Fruit fly (Drosophila melanogaster) whole organism, prepupa: ENCODE results near the gene CG17129.

Source experiments
- CG10669 ChIP-seq: fragments of 200-800 bp; sonication (Bioruptor generic); optimal IDR thresholded peaks from 3 replicates; lab custom pipeline; 2018; ENCODE audit warnings: missing biosample characterization, mild to moderate bottlenecking, missing genetic modification characterization, moderate library complexity
- CG11762 ChIP-seq: fragments of 200-800 bp; sonication (Bioruptor generic); optimal IDR thresholded peaks from 3 replicates; lab custom pipeline; 2016; ENCODE audit warnings: missing biosample characterization, missing genetic modification characterization; ENCODE audit not compliant: insufficient read depth
- CG15336 ChIP-seq: fragments of 200-800 bp; sonication (Bioruptor generic); IDR thresholded peaks from 2 replicates; pipeline ENCODE4 v1.3.6; 2022; ENCODE audit warnings: missing biosample characterization, missing genetic modification characterization
- CG16779 ChIP-seq: fragments of 200-800 bp; sonication (Bioruptor generic); optimal IDR thresholded peaks from 3 replicates; lab custom pipeline; 2017; ENCODE audit warnings: missing biosample characterization, mild to moderate bottlenecking, missing genetic modification characterization
- CG3032 ChIP-seq: fragments of 200-800 bp; optimal IDR thresholded peaks from 2 replicates; lab custom pipeline; 2019; ENCODE audit warnings: missing biosample characterization, mild to moderate bottlenecking, missing genetic modification characterization, moderate library complexity
- CG31627 ChIP-seq: fragments of 200-800 bp; sonication (Bioruptor generic); optimal IDR thresholded peaks from 3 replicates; lab custom pipeline; 2016; ENCODE audit warnings: missing biosample characterization, missing genetic modification characterization
- CG32006 ChIP-seq: fragments of 200-800 bp; sonication (Bioruptor generic); optimal IDR thresholded peaks from 3 replicates; lab custom pipeline; 2017; ENCODE audit warnings: missing biosample characterization, mild to moderate bottlenecking, missing genetic modification characterization
- CG3919 ChIP-seq: fragments of 200-800 bp; sonication (Bioruptor generic); optimal IDR thresholded peaks from 3 replicates; lab custom pipeline; 2016; ENCODE audit warnings: missing biosample characterization, missing genetic modification characterization
- CG4318 ChIP-seq: fragments of 200-800 bp; sonication (Bioruptor generic); optimal IDR thresholded peaks from 3 replicates; lab custom pipeline; 2017; ENCODE audit warnings: missing biosample characterization, mild to moderate bottlenecking, missing genetic modification characterization
- CG6163 ChIP-seq: fragments of 200-800 bp; sonication (Bioruptor generic); IDR thresholded peaks from 3 replicates; pipeline ENCODE4 v1.3.6; 2022; ENCODE audit warnings: missing biosample characterization, missing genetic modification characterization
- CG6276 ChIP-seq: fragments of 200-800 bp; sonication (Bioruptor generic); optimal IDR thresholded peaks from 2 replicates; lab custom pipeline; 2017; ENCODE audit warnings: missing biosample characterization, mild to moderate bottlenecking, missing genetic modification characterization
- CG6808 ChIP-seq: fragments of 200-800 bp; sonication (Bioruptor generic); optimal IDR thresholded peaks from 3 replicates; lab custom pipeline; 2017; ENCODE audit warnings: missing biosample characterization, missing genetic modification characterization, mild to moderate bottlenecking, moderate library complexity, missing genetic modification reagents
- CG6854 ChIP-seq: fragments of 200-800 bp; sonication (Bioruptor generic); optimal IDR thresholded peaks from 2 replicates; lab custom pipeline; 2017; ENCODE audit warnings: missing biosample characterization, mild to moderate bottlenecking, missing genetic modification characterization
- CG7368 ChIP-seq: fragments of 200-800 bp; sonication (Bioruptor generic); optimal IDR thresholded peaks from 3 replicates; lab custom pipeline; 2016; ENCODE audit warnings: missing biosample characterization, missing genetic modification characterization
- CG8119 ChIP-seq: fragments of 200-800 bp; sonication (Bioruptor generic); IDR thresholded peaks from 3 replicates; pipeline ENCODE4 v1.3.6; 2022; ENCODE audit warnings: missing biosample characterization, missing genetic modification characterization
- CG8632 ChIP-seq: fragments of 200-800 bp; sonication (Bioruptor generic); optimal IDR thresholded peaks from 3 replicates; lab custom pipeline; 2016; ENCODE audit warnings: missing biosample characterization, missing genetic modification characterization
- CG9139 ChIP-seq: fragments of 200-800 bp; sonication (Bioruptor generic); optimal IDR thresholded peaks from 3 replicates; lab custom pipeline; 2017; ENCODE audit warnings: missing biosample characterization, mild to moderate bottlenecking, missing genetic modification characterization
- Eip75B ChIP-seq: fragments of 200-800 bp; sonication (Bioruptor generic); optimal IDR thresholded peaks from 3 replicates; lab custom pipeline; 2016; ENCODE audit warnings: missing biosample characterization, missing genetic modification characterization
- Eip78C ChIP-seq: fragments of 200-800 bp; sonication (Bioruptor generic); peaks from one replicate; lab custom pipeline; 2016; ENCODE audit warnings: missing biosample characterization, missing genetic modification characterization
- Gug ChIP-seq: fragments of 200-800 bp; sonication (Bioruptor generic); IDR thresholded peaks from 2 replicates; pipeline ENCODE4 v1.3.6; 2022; ENCODE audit warnings: missing biosample characterization, missing genetic modification characterization
- Hr38 ChIP-seq: sonication (Bioruptor generic); optimal IDR thresholded peaks from 2 replicates; lab custom pipeline; 2016; ENCODE audit warnings: missing biosample characterization, missing genetic modification characterization
- Hr39 ChIP-seq: fragments of 200-800 bp; sonication (Bioruptor generic); optimal IDR thresholded peaks from 2 replicates; lab custom pipeline; 2016; ENCODE audit warnings: missing biosample characterization, missing genetic modification characterization
- Hr4 ChIP-seq: fragments of 200-800 bp; sonication (Bioruptor generic); optimal IDR thresholded peaks from 3 replicates; lab custom pipeline; 2016; ENCODE audit warnings: missing biosample characterization, missing genetic modification characterization
- Lpt ChIP-seq: fragments of 200-800 bp; sonication (Bioruptor generic); optimal IDR thresholded peaks from 3 replicates; lab custom pipeline; 2016; ENCODE audit warnings: missing biosample characterization, missing genetic modification characterization
- OdsH ChIP-seq: fragments of 200-800 bp; sonication (Bioruptor generic); optimal IDR thresholded peaks from 3 replicates; lab custom pipeline; 2016; ENCODE audit warnings: missing biosample characterization, missing genetic modification characterization
- Smox ChIP-seq: fragments of 200-800 bp; sonication (Bioruptor generic); optimal IDR thresholded peaks from 3 replicates; lab custom pipeline; 2016; ENCODE audit warnings: missing biosample characterization, missing genetic modification characterization
- Sox14 ChIP-seq: fragments of 200-800 bp; sonication (Bioruptor generic); optimal IDR thresholded peaks from 3 replicates; lab custom pipeline; 2016; ENCODE audit warnings: missing biosample characterization, missing genetic modification characterization
- Sox15 ChIP-seq: fragments of 200-800 bp; sonication (Bioruptor generic); optimal IDR thresholded peaks from 3 replicates; lab custom pipeline; 2016; ENCODE audit warnings: missing biosample characterization, missing genetic modification characterization
- cyc ChIP-seq: fragments of 200-800 bp; sonication (Bioruptor generic); optimal IDR thresholded peaks from 3 replicates; lab custom pipeline; 2016; ENCODE audit warnings: missing biosample characterization, missing genetic modification characterization
- dac ChIP-seq: fragments of 200-800 bp; sonication (Bioruptor generic); optimal IDR thresholded peaks from 2 replicates; lab custom pipeline; 2017; ENCODE audit warnings: missing biosample characterization, mild to moderate bottlenecking, missing genetic modification characterization
- dsx ChIP-seq: fragments of 200-800 bp; optimal IDR thresholded peaks from 3 replicates; lab custom pipeline; 2019; ENCODE audit warnings: missing biosample characterization, mild to moderate bottlenecking, missing genetic modification characterization, moderate library complexity; ENCODE audit not compliant: poor library complexity, severe bottlenecking
- eg ChIP-seq: fragments of 200-800 bp; sonication (Bioruptor generic); IDR thresholded peaks from 3 replicates; pipeline ENCODE4 v1.3.6; 2022; ENCODE audit warnings: missing biosample characterization, missing genetic modification characterization
- esn ChIP-seq: fragments of 200-800 bp; sonication (Bioruptor generic); optimal IDR thresholded peaks from 2 replicates; lab custom pipeline; 2016; ENCODE audit warnings: missing biosample characterization, mild to moderate bottlenecking, missing genetic modification characterization, moderate library complexity
- fd59A ChIP-seq: fragments of 200-800 bp; sonication (Bioruptor generic); optimal IDR thresholded peaks from 2 replicates; lab custom pipeline; 2017; ENCODE audit warnings: missing biosample characterization, mild to moderate bottlenecking, missing genetic modification characterization, missing genetic modification reagents
- fkh ChIP-seq: fragments of 200-800 bp; sonication (Bioruptor generic); optimal IDR thresholded peaks from 3 replicates; lab custom pipeline; 2017; ENCODE audit warnings: missing biosample characterization, mild to moderate bottlenecking, missing genetic modification characterization, moderate library complexity
- lz ChIP-seq: fragments of 200-800 bp; sonication (Bioruptor generic); optimal IDR thresholded peaks from 3 replicates; lab custom pipeline; 2016; ENCODE audit warnings: missing biosample characterization, missing genetic modification characterization
- net ChIP-seq: fragments of 200-800 bp; sonication (Bioruptor generic); optimal IDR thresholded peaks from 3 replicates; lab custom pipeline; 2016; ENCODE audit warnings: missing biosample characterization, missing genetic modification characterization
- pdm3 ChIP-seq: fragments of 200-800 bp; sonication (Bioruptor generic); optimal IDR thresholded peaks from 3 replicates; lab custom pipeline; 2016; ENCODE audit warnings: missing biosample characterization, missing genetic modification characterization
- salr ChIP-seq, 2 experiments: fragments of 200-800 bp; sonication (Bioruptor generic); optimal IDR thresholded peaks; 3 replicates each; lab custom pipeline; 2016 to 2018; ENCODE audit warnings: missing biosample characterization in 2 of 2, missing genetic modification characterization in 2 of 2, mild to moderate bottlenecking in 1 of 2
- vri ChIP-seq: fragments of 200-800 bp; sonication (Bioruptor generic); optimal IDR thresholded peaks from 3 replicates; lab custom pipeline; 2016; ENCODE audit warnings: missing biosample characterization, mild to moderate bottlenecking, missing genetic modification characterization

Gene CG17129

DNA sequence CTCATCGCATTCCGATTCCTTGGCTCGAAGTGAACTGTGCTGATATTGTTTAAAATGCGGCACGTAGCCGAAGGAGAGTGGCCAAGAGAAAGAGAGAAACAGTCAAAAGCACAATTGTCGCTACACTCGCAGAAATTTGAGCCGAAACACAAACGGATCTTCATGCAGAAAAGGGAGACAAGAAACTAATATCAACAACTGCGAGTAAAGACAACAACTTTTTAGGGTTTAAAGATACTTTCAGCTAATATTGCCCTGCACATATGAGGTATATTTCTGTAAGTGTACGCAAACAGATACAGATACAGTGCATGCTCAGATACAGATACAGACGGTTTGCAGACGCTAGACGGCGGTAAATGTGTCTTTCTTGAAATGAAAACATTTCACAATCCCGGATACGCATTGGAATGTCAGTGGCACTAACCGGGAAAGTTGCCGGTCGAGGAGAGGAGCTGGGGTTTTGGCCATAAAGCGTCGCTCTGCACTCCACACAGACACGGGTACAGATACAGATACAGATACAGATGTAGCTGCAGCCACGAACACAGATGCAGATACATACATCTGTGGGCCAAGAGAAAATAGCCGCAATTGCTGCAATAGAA, 35.9 kb downstream of the CG17129 start (continued):
- TF ChIP-seq pdm3 (GFP tag; lab: Kevin White, UChicago) (peak; percentile 94), CG8119 (GFP tag; lab: Robert Waterston, UW) (peak; percentile 94), cyc (GFP tag; lab: Kevin White, UChicago) (peak; percentile 92), eg (peak; percentile 95), Hr38 (GFP tag; lab: Kevin White, UChicago) (peak; percentile 70), dac (GFP tag; lab: Kevin White, UChicago) (peak; percentile 98), Gug (GFP tag; lab: Robert Waterston, UW) (peak; percentile 92), CG11762 (GFP tag; lab: Kevin White, UChicago) (peak; percentile 91), net (GFP tag; lab: Kevin White, UChicago) (peak; percentile 90), CG16779 (tag; lab: Kevin White, UChicago) (peak; percentile 77), salr (GFP tag; optimal IDR thresholded peaks at IDR 0.05; lab: Kevin White, UChicago) (peak; percentile 75 to 93), CG3032 (tag; lab: Kevin White, UChicago) (peak; percentile 81), CG9139 (GFP tag; lab: Kevin White, UChicago) (peak; percentile 50), CG32006 (GFP tag; lab: Kevin White, UChicago) (peak; percentile 98), esn (GFP tag; lab: Kevin White, UChicago) (peak; percentile 91), CG7368 (GFP tag; lab: Kevin White, UChicago) (peak; percentile 92), CG6808 (GFP tag; lab: Kevin White, UChicago) (peak; percentile 77), CG6854 (GFP tag; lab: Kevin White, UChicago) (peak; percentile 80), Sox15 (peak; percentile 76)

DNA sequence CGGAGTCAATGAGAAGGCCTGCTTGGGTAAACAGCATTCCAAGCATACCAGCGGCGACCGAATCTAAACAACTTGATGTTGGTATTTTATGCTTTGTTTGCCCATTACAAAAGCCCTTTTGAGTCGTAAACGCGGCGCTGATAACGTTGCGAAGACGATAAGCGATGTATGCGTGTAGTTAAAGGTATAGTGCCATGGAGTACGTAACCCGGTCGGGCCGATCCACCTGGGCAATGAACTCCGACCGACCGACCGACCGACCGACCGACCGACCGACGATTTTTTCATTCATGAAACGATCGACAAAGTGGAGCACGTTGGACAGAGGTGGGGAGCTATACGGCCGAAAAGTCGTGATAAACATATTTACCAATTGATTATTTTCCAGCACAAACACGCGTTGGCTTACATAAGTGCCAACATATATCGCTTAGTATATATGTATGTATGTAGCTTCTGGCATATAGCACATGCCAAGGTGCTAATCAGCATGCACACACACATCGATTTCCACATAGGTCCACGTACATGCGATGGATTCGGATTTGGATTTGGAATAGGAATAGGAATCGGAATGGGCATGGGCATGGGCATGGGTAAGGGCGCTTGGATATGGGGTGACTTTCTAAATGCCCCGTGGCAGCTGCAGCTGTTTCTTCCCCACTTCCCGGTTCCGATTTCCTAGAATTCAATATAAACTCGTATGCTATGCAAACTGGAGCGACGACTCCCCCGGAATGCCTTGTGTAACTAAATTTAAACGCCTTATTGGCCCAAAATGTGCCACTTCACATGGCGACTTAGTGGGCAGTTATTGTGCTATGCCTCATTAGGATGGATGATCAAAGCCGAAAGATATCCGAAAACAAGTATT, 37.0 kb downstream of the CG17129 start:
- TF ChIP-seq lz (GFP tag; lab: Kevin White, UChicago) (no peak), CG3032 (tag; lab: Kevin White, UChicago) (no peak), vri (GFP tag; lab: Kevin White, UChicago) (peak; percentile 0), fkh (GFP tag; lab: Kevin White, UChicago) (peak; percentile 92)

DNA sequence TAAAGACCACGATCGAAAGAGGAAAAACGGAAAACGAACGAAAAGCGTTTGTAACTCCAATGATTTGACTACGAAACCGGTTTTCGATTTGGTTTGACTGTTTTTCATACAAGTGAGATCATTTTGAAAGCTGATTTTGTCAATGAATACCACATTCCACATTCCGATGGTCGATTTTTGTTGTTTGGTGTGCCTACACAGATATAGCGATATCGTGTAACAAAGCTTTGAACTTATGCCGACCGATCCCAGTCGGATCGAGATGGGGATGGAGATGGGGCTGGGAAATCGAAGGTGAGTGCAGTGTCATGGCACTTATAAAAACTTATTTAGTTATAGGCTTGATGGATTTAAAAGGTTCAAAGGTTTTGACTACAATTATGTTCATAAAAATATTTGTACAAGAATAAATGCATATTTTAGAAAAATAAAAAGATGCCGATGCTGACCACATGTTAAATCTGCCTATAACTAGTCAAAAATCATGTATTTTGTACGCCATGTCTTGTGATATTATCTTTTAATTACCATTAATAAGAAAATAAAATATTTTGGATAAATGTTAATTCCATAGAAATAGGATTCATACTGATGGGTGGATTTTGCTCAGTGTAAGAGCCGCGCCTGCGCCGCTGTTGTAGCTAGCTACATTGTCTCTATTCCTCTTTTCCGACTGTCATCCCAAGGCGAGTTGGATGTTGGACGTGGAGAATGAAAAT, 37.8 kb downstream of the CG17129 start:
- TF ChIP-seq fkh (GFP tag; lab: Kevin White, UChicago), result no peak
- peak; percentile 71 for TF ChIP-seq dsx (GFP tag; lab: Kevin White, UChicago)
- TF ChIP-seq CG6854 (GFP tag; lab: Kevin White, UChicago), result no peak
- peak; percentile 19 for TF ChIP-seq Sox14 (GFP tag; lab: Kevin White, UChicago)
- TF ChIP-seq CG15336 (GFP tag; lab: Robert Waterston, UW), result peak; percentile 63; the same call in 1 of the 2 replicates
- TF ChIP-seq CG8632 (GFP tag; lab: Kevin White, UChicago), result no peak
- TF ChIP-seq CG11762 (GFP tag; lab: Kevin White, UChicago), result peak; percentile 48
- peak; percentile 28 for TF ChIP-seq Lpt (GFP tag; lab: Kevin White, UChicago)
- peak; percentile 10 for TF ChIP-seq Eip75B
- TF ChIP-seq CG6276 (GFP tag; lab: Kevin White, UChicago), result peak; percentile 43
- TF ChIP-seq CG31627 (GFP tag; lab: Kevin White, UChicago), result no peak
- 0 out of 3 replicates have a peak, but pooled peaks have one; percentile 11 for TF ChIP-seq CG6163 (GFP tag; lab: Robert Waterston, UW)
- peak in 1 of 2 experiments; percentile 56 for TF ChIP-seq salr (GFP tag; optimal IDR thresholded peaks at IDR 0.05; lab: Kevin White, UChicago)
- peak; percentile 51 for TF ChIP-seq CG4318 (GFP tag; lab: Kevin White, UChicago)
- no peak for TF ChIP-seq Smox
- no peak for TF ChIP-seq Hr38 (GFP tag; lab: Kevin White, UChicago)
- TF ChIP-seq Hr39, result no peak
- TF ChIP-seq CG6808 (GFP tag; lab: Kevin White, UChicago), result peak; percentile 56
- TF ChIP-seq CG3032 (tag; lab: Kevin White, UChicago), result peak; percentile 51
- TF ChIP-seq Hr4, result peak; percentile 73
- TF ChIP-seq OdsH (GFP tag; lab: Kevin White, UChicago), result peak; percentile 55
- TF ChIP-seq lz (GFP tag; lab: Kevin White, UChicago), result no peak
- TF ChIP-seq Eip78C (GFP tag; lab: Kevin White, UChicago), result peak; percentile 72
- TF ChIP-seq Sox15, result no peak
- peak; percentile 38 for TF ChIP-seq pdm3 (GFP tag; lab: Kevin White, UChicago)
- TF ChIP-seq CG16779 (tag; lab: Kevin White, UChicago), result peak; percentile 2
- TF ChIP-seq net (GFP tag; lab: Kevin White, UChicago), result no peak
- no peak for TF ChIP-seq esn (GFP tag; lab: Kevin White, UChicago)
- peak; percentile 49 for TF ChIP-seq CG10669
- TF ChIP-seq cyc (GFP tag; lab: Kevin White, UChicago), result no peak
- peak; percentile 44 for TF ChIP-seq fd59A
- peak; percentile 82 for TF ChIP-seq CG32006 (GFP tag; lab: Kevin White, UChicago)
- TF ChIP-seq CG3919 (GFP tag; lab: Kevin White, UChicago), result peak; percentile 42
